Worm (Caenorhabditis elegans): Measurements from ENCODE around the gene psf-1.

Gene psf-1

DNA sequence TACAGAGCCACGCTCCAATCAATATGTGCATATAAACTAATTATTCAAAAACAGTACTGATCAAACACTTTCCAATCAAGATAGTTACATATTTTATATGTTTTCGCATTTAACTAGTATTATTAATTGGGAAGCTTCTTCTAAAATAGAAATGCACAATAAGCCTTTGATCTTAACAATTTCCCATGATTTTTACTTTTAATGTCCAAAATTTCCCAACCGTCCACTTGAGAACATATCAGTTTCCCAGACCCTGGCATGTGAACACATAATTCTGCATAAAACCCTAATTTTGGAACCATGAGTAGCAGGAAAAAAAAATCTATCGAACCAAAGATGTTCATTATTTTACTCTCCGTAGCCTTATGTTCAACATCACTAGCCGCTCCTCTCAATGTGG is 7.9 kb downstream of the psf-1 start, which contains the start of gene R53.8:
Gene R53.8, plus strand, starts transcription at position 301 of the 400 bp plus-strand sequence.
- no peak for TF ChIP-seq bed-2 (GFP tag; IDR thresholded peaks at IDR 0.05)
- no peak for TF ChIP-seq ceh-58 (GFP tag; IDR thresholded peaks at IDR 0.05)
- TF ChIP-seq dpl-1 (GFP tag; optimal IDR thresholded peaks at IDR 0.05) = no peak
- no peak for TF ChIP-seq nhr-90 (tag; optimal IDR thresholded peaks at IDR 0.05)
- TF ChIP-seq F37B4.10 (GFP tag; IDR thresholded peaks at IDR 0.05) = no peak
- no peak for TF ChIP-seq ztf-22 (GFP tag; optimal IDR thresholded peaks at IDR 0.05)
- no peak for TF ChIP-seq attf-5 (GFP tag; optimal IDR thresholded peaks at IDR 0.05)
- TF ChIP-seq zim-3 (tag; optimal IDR thresholded peaks at IDR 0.05) = no peak
- no peak for TF ChIP-seq T07F8.4 (tag; optimal IDR thresholded peaks at IDR 0.05)
- TF ChIP-seq nhr-120 (GFP tag; IDR thresholded peaks at IDR 0.05) = no peak
- TF ChIP-seq ceh-27 (GFP tag; optimal IDR thresholded peaks at IDR 0.05) = no peak
- TF ChIP-seq Y53G8AR.9 (GFP tag; conservative IDR thresholded peaks at IDR 0.05) = no peak
- TF ChIP-seq nfya-1 (tag; optimal IDR thresholded peaks at IDR 0.05; ENCODE audit: borderline replicate concordance, insufficient read depth) = no peak
- no peak for TF ChIP-seq fkh-3 (tag; optimal IDR thresholded peaks at IDR 0.05)
- no peak for TF ChIP-seq F23B12.7 (tag; optimal IDR thresholded peaks at IDR 0.05; ENCODE audit: insufficient read depth)

DNA sequence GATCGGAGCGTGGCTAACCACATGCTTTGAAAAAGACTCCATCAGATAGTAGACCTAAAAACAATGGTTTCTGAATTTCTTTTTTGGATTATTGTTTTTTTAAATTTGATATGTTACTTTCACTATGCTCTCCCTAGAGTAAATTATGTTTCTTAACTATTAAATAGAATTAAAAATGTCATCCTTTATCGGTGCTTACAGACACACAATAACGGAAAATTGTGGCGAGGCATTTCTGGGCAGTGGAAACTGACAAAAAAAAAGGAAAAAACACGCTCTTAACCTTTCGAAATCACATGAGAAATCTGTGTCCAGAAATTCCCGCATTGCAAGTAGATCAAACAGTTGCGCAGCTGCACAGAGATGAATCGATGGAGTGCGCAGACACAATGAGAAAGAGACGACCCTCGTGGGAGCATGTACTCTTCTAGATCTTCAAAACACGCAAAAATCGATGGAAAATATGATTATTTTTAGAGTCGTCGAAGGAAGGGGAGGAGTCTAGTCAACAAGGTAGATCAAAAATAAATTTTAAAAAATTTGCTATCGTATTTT is 11.7 kb downstream of the psf-1 start, which contains the start of gene ZK892.6:
Gene ZK892.6, minus strand, starts transcription at position 51 of the 555 bp plus-strand sequence.
- TF ChIP-seq madf-3 (GFP tag; IDR thresholded peaks at IDR 0.05) = no peak
- TF ChIP-seq efl-1 (GFP tag; optimal IDR thresholded peaks at IDR 0.05) = peak; percentile 80
- peak; percentile 70 for TF ChIP-seq madf-6 (GFP tag; IDR thresholded peaks at IDR 0.05)

DNA sequence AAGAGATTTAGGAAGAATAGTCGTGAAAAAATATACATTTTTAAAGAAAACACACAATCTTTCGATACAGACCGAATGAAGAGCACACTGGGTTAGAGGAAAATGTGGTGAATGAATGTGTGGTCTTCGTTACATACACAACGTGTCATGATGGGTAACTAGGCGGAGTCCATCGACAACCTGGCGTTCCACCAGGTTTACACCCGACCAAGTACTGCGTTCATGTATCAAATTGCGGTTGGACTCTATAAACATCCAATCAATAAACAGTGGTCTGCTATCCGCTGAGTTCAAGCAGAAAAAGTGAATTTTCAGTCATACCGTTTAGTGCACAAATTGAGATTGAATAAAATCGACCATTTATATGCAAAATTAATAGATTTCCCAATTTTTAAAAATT is 13.3 kb downstream of the psf-1 start, which contains the start of gene sdz-38:
Gene sdz-38, minus strand, starts transcription at position 101 of the 400 bp plus-strand sequence.
- TF ChIP-seq madf-3 (GFP tag; IDR thresholded peaks at IDR 0.05) (0 out of 2 replicates have a peak, but pooled peaks have one; percentile 10), zim-3 (tag; optimal IDR thresholded peaks at IDR 0.05) (no peak)

DNA sequence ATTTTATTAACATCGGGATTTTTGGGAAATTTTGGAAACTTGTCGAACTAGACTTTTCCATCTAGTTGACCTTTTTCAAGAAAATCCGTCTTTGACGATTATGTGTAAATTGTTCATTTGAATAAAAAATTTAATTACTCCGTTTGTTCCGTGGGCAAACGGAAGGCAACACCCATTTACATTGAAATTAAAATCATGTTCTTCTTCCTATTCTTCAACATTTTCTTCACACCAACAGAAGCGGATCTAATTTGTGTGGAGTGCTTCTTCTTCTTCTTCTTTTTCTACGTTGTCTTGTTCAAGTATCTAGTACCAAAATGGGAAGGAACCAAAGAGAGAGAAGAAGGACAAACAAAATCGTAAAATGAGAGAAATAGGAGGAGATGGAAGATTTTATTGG is 14.0 kb downstream of the psf-1 start:
- TF ChIP-seq snpc-1.3 (tag; optimal IDR thresholded peaks at IDR 0.05; ENCODE audit: insufficient read depth) (no peak), ztf-6 (GFP tag; IDR thresholded peaks at IDR 0.05) (no peak), repo-1 (tag; optimal IDR thresholded peaks at IDR 0.05) (no peak), Y79H2A.3 (GFP tag; conservative IDR thresholded peaks at IDR 0.05) (no peak), hmg-1.2 (GFP tag; IDR thresholded peaks at IDR 0.05) (no peak), nfya-1 (tag; optimal IDR thresholded peaks at IDR 0.05; ENCODE audit: borderline replicate concordance, insufficient read depth) (no peak), hlh-26 (GFP tag; conservative IDR thresholded peaks at IDR 0.05) (no peak), die-1 (tag; optimal IDR thresholded peaks at IDR 0.05) (no peak), ama-1 (optimal IDR thresholded peaks at IDR 0.05) (no peak), ama-1 (GFP tag; optimal IDR thresholded peaks at IDR 0.05) (no peak), F23B12.7 (tag; optimal IDR thresholded peaks at IDR 0.05; ENCODE audit: insufficient read depth) (no peak), atf-7 (tag; optimal IDR thresholded peaks at IDR 0.05) (no peak), F39B2.1 (GFP tag; IDR thresholded peaks at IDR 0.05) (no peak), rec-8 (tag; optimal IDR thresholded peaks at IDR 0.05) (no peak), ceh-40 (GFP tag; IDR thresholded peaks at IDR 0.05) (no peak), sptf-2 (GFP tag; optimal IDR thresholded peaks at IDR 0.05) (no peak), ceh-91 (GFP tag; IDR thresholded peaks at IDR 0.05) (no peak), sea-2 (GFP tag; IDR thresholded peaks at IDR 0.05) (no peak), athp-1 (tag; optimal IDR thresholded peaks at IDR 0.05) (no peak), aptf-2 (GFP tag; conservative IDR thresholded peaks at IDR 0.05) (no peak), chd-7 (tag; optimal IDR thresholded peaks at IDR 0.05) (no peak)
